Fruit fly (Drosophila melanogaster): ENCODE data around the gene CG11696.

CG11696 gene

DNA sequence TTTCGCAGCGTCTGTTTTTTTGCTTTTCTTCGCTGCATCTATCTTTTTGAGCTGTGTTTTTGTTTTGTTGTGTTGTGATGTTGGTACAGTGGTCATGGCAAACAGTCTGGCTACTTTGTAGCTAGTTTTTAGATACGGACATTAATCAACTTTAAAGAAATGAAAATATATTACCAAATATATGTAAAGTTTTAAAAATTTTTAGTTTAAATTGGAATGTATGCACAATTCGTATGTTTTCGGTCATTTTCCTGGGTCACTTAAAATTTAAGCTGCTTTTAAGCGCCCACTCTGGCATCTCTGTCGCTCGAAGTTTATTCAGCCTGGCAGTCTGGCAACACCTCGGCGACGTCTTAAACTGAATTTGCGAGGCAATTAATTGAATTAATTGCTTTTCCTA is 3.0 kb downstream of the CG11696 start, which contains the start of gene CG11695 (continued):
- TF ChIP-seq HLH54F (GFP tag; optimal IDR thresholded peaks at IDR 0.05), result peak; percentile 24
- no peak for TF ChIP-seq gro (GFP tag; optimal IDR thresholded peaks at IDR 0.05)
- TF ChIP-seq CG3065 (GFP tag; optimal IDR thresholded peaks at IDR 0.05), result no peak
- no peak for TF ChIP-seq gcm2 (GFP tag; optimal IDR thresholded peaks at IDR 0.05)
- TF ChIP-seq odd (GFP tag; optimal IDR thresholded peaks at IDR 0.05), result peak; percentile 4
- peak; percentile 33; the same call in 1 of the 2 replicates for TF ChIP-seq H2.0 (GFP tag; IDR thresholded peaks at IDR 0.05)
- TF ChIP-seq CrebB (tag; optimal IDR thresholded peaks at IDR 0.05), result no peak
- peak; percentile 67 for TF ChIP-seq al (GFP tag; IDR thresholded peaks at IDR 0.05)
- TF ChIP-seq bab2 (GFP tag; optimal IDR thresholded peaks at IDR 0.05), result peak; percentile 40
- no peak for TF ChIP-seq CG10462 (GFP tag; optimal IDR thresholded peaks at IDR 0.05)
- TF ChIP-seq zf30C (GFP tag; optimal IDR thresholded peaks at IDR 0.05), result no peak
- peak; percentile 56 for TF ChIP-seq CG12942 (GFP tag; optimal IDR thresholded peaks at IDR 0.05)
- TF ChIP-seq gfzf (GFP tag; optimal IDR thresholded peaks at IDR 0.05), result peak; percentile 33
- no peak for TF ChIP-seq CG8089 (GFP tag; optimal IDR thresholded peaks at IDR 0.05)
- peak; percentile 58 for TF ChIP-seq CG34376 (GFP tag; optimal IDR thresholded peaks at IDR 0.05)
- TF ChIP-seq Optix (GFP tag; IDR thresholded peaks at IDR 0.05), result no peak
- TF ChIP-seq Dbx (GFP tag; IDR thresholded peaks at IDR 0.05), result 0 out of 3 replicates have a peak, but pooled peaks have one; percentile 57
- TF ChIP-seq Adf1 (GFP tag; IDR thresholded peaks at IDR 0.05), result peak; percentile 43
- no peak for TF ChIP-seq Poxn (GFP tag; IDR thresholded peaks at IDR 0.05)
- TF ChIP-seq CG9817 (tag; optimal IDR thresholded peaks at IDR 0.05), result peak; percentile 81
- peak; percentile 73 for TF ChIP-seq CG14710 (tag; optimal IDR thresholded peaks at IDR 0.05)
- TF ChIP-seq sr (GFP tag; IDR thresholded peaks at IDR 0.05), result no peak
- no peak for TF ChIP-seq nau (GFP tag; optimal IDR thresholded peaks at IDR 0.05)
- TF ChIP-seq disco-r (GFP tag; optimal IDR thresholded peaks at IDR 0.05), result no peak
- TF ChIP-seq CG4360 (GFP tag; IDR thresholded peaks at IDR 0.05), result no peak
- TF ChIP-seq Sin3A (optimal IDR thresholded peaks at IDR 0.05), result peak; percentile 44
- TF ChIP-seq HHEX (GFP tag; optimal IDR thresholded peaks at IDR 0.05), result peak; percentile 18
- peak; percentile 69 for TF ChIP-seq CG15269 (tag; optimal IDR thresholded peaks at IDR 0.05)
- TF ChIP-seq chm (GFP tag; IDR thresholded peaks at IDR 0.05), result peak; percentile 36; the same call in 1 of the 2 replicates
- no peak for TF ChIP-seq dati (GFP tag; IDR thresholded peaks at IDR 0.05)
- TF ChIP-seq jing (GFP tag; optimal IDR thresholded peaks at IDR 0.05), result no peak
- TF ChIP-seq Drgx (GFP tag; IDR thresholded peaks at IDR 0.05), result peak; percentile 49; the same call in 1 of the 2 replicates
- peak; percentile 77 for TF ChIP-seq grau (tag; optimal IDR thresholded peaks at IDR 0.05)
- peak; percentile 7 to 58 for TF ChIP-seq bsh (GFP tag; optimal IDR thresholded peaks at IDR 0.05)
- peak; percentile 45; the same call in 1 of the 2 replicates for TF ChIP-seq ranshi (GFP tag; IDR thresholded peaks at IDR 0.05)
- TF ChIP-seq CG9215 (GFP tag; IDR thresholded peaks at IDR 0.05), result peak; percentile 59
- TF ChIP-seq CG9932 (GFP tag; IDR thresholded peaks at IDR 0.05), result peak; percentile 80
- peak; percentile 45; the same call in 1 of the 2 replicates for TF ChIP-seq CG11696 (GFP tag; IDR thresholded peaks at IDR 0.05)
- no peak for TF ChIP-seq CG6654 (GFP tag; optimal IDR thresholded peaks at IDR 0.05)
- TF ChIP-seq ewg (GFP tag; optimal IDR thresholded peaks at IDR 0.05), result peak; percentile 18
- peak; percentile 80 for TF ChIP-seq slbo (GFP tag; IDR thresholded peaks at IDR 0.05)
- TF ChIP-seq CG5953 (GFP tag; IDR thresholded peaks at IDR 0.05), result no peak
- peak; percentile 93 for TF ChIP-seq row (GFP tag; IDR thresholded peaks at IDR 0.05)
- TF ChIP-seq CG3407 (GFP tag; optimal IDR thresholded peaks at IDR 0.05), result no peak
- no peak for TF ChIP-seq ash1 (GFP tag; optimal IDR thresholded peaks at IDR 0.05)
- peak; percentile 34; the same call in 1 of the 2 replicates for TF ChIP-seq klu (GFP tag; IDR thresholded peaks at IDR 0.05)
- peak; percentile 82 for TF ChIP-seq sug (tag; optimal IDR thresholded peaks at IDR 0.05)
- TF ChIP-seq Hmx (GFP tag; optimal IDR thresholded peaks at IDR 0.05), result no peak
- TF ChIP-seq so (GFP tag; IDR thresholded peaks at IDR 0.05), result no peak
- TF ChIP-seq CG2875 (GFP tag; optimal IDR thresholded peaks at IDR 0.05), result no peak
- no peak for TF ChIP-seq hth (optimal IDR thresholded peaks at IDR 0.05)
- TF ChIP-seq CG1602 (GFP tag; optimal IDR thresholded peaks at IDR 0.05), result peak; percentile 60
- no peak for TF ChIP-seq CG14860 (GFP tag; IDR thresholded peaks at IDR 0.05; ENCODE audit: partially characterized antibody)

Data from whole organism, embryonic.